Fruit fly (Drosophila melanogaster) whole organism, embryonic: ENCODE results near the gene hiro.

Source experiments
- Antp ChIP-seq: fragments of 200-800 bp; sonication (Bioruptor generic); optimal IDR thresholded peaks from 3 replicates; lab custom pipeline; 2016; ENCODE audit warnings: missing biosample characterization, missing genetic modification characterization
- Awh ChIP-seq: fragments of 200-800 bp; sonication (Bioruptor generic); IDR thresholded peaks from 2 replicates; pipeline ENCODE4, ENCODE4 v1.3.6; 2022; ENCODE audit warnings: missing biosample characterization, missing genetic modification characterization
- CG10321 ChIP-seq: fragments of 200-800 bp; sonication (Bioruptor generic); IDR thresholded peaks from 2 replicates; pipeline ENCODE4 v1.3.6; 2022; ENCODE audit warnings: missing biosample characterization, missing genetic modification characterization
- CG10979 ChIP-seq: fragments of 200-800 bp; sonication (Bioruptor generic); optimal IDR thresholded peaks from 2 replicates; lab custom pipeline; 2018; ENCODE audit warnings: missing biosample characterization, mild to moderate bottlenecking, missing genetic modification characterization, moderate library complexity
- CG12219 ChIP-seq: fragments of 200-800 bp; sonication (Bioruptor generic); optimal IDR thresholded peaks from 3 replicates; lab custom pipeline; 2018; ENCODE audit warnings: missing biosample characterization, mild to moderate bottlenecking, missing genetic modification characterization
- CG12769 ChIP-seq: fragments of 200-800 bp; sonication (Bioruptor generic); optimal IDR thresholded peaks from 2 replicates; lab custom pipeline; 2019; ENCODE audit warnings: missing biosample characterization, mild to moderate bottlenecking, missing genetic modification characterization, moderate library complexity
- CG13775 ChIP-seq: fragments of 200-800 bp; sonication (Bioruptor generic); optimal IDR thresholded peaks from 3 replicates; lab custom pipeline; 2017; ENCODE audit warnings: missing biosample characterization, mild to moderate bottlenecking, missing genetic modification characterization
- CG14014 ChIP-seq: fragments of 200-800 bp; sonication (Bioruptor generic); IDR thresholded peaks from 2 replicates; pipeline ENCODE4 v1.3.6; 2022; ENCODE audit warnings: missing biosample characterization, missing genetic modification characterization
- CG14860 ChIP-seq: fragments of 200-800 bp; sonication (Bioruptor generic); IDR thresholded peaks from 3 replicates; pipeline ENCODE4 v1.3.6; 2022; ENCODE audit warnings: missing biosample characterization, missing genetic modification characterization; ENCODE audit not compliant: partially characterized antibody
- CG17612 ChIP-seq: fragments of 200-800 bp; sonication (Bioruptor generic); IDR thresholded peaks from 2 replicates; pipeline ENCODE4 v1.3.6; 2022; ENCODE audit warnings: missing biosample characterization, missing genetic modification characterization
- CG2199 ChIP-seq: fragments of 200-800 bp; sonication (Bioruptor generic); IDR thresholded peaks from 3 replicates; pipeline ENCODE4 v1.3.6; 2022; ENCODE audit warnings: missing biosample characterization, missing genetic modification characterization
- CG31441 ChIP-seq: fragments of 200-800 bp; sonication (Bioruptor generic); IDR thresholded peaks from 2 replicates; pipeline ENCODE4 v1.3.6; 2022; ENCODE audit warnings: missing biosample characterization, missing genetic modification characterization
- CG4424 ChIP-seq: fragments of 200-800 bp; sonication (Bioruptor generic); optimal IDR thresholded peaks from 3 replicates; lab custom pipeline; 2016; ENCODE audit warnings: missing biosample characterization, missing genetic modification characterization
- CG4854 ChIP-seq: fragments of 200-800 bp; sonication (Bioruptor generic); optimal IDR thresholded peaks from 2 replicates; lab custom pipeline; 2016; ENCODE audit warnings: missing biosample characterization, missing genetic modification characterization, inconsistent platforms
- CG5245 ChIP-seq: fragments of 200-800 bp; sonication (Bioruptor generic); optimal IDR thresholded peaks from 3 replicates; lab custom pipeline; 2016; ENCODE audit warnings: missing biosample characterization, missing genetic modification characterization
- CG6654 ChIP-seq: fragments of 200-800 bp; sonication (Bioruptor generic); optimal IDR thresholded peaks from 2 replicates; lab custom pipeline; 2017; ENCODE audit warnings: missing biosample characterization, mild to moderate bottlenecking, missing genetic modification characterization
- Dp ChIP-seq: fragments of 200-800 bp; sonication (Bioruptor generic); optimal IDR thresholded peaks from 2 replicates; lab custom pipeline; 2018; ENCODE audit warnings: missing biosample characterization, mild to moderate bottlenecking, missing genetic modification characterization, moderate library complexity
- Elba2 ChIP-seq: fragments of 200-800 bp; sonication (Bioruptor generic); optimal IDR thresholded peaks from 3 replicates; lab custom pipeline; 2016; ENCODE audit warnings: missing biosample characterization, missing genetic modification characterization
- Fer2 ChIP-seq: fragments of 200-800 bp; sonication (Bioruptor generic); optimal IDR thresholded peaks from 2 replicates; lab custom pipeline; 2018; ENCODE audit warnings: missing biosample characterization, mild to moderate bottlenecking, missing genetic modification characterization, moderate library complexity
- H15 ChIP-seq: fragments of 200-800 bp; sonication (Bioruptor generic); IDR thresholded peaks from 3 replicates; pipeline ENCODE4 v1.3.6; 2022; ENCODE audit warnings: missing biosample characterization, missing genetic modification characterization
- HmgD ChIP-seq: fragments of 200-800 bp; sonication (Bioruptor generic); optimal IDR thresholded peaks from 3 replicates; lab custom pipeline; 2016; ENCODE audit warnings: missing biosample characterization, missing genetic modification characterization
- Hmr ChIP-seq: fragments of 200-800 bp; sonication (Bioruptor generic); optimal IDR thresholded peaks from 3 replicates; lab custom pipeline; 2017; ENCODE audit warnings: mild to moderate bottlenecking, missing biosample characterization, missing genetic modification reagents, missing genetic modification characterization
- Jarid2 ChIP-seq: fragments of 200-800 bp; sonication (Bioruptor generic); optimal IDR thresholded peaks from 3 replicates; lab custom pipeline; 2017; ENCODE audit warnings: mild to moderate bottlenecking, missing biosample characterization, missing genetic modification reagents, missing genetic modification characterization
- Med ChIP-seq: fragments of 200-800 bp; sonication (Bioruptor generic); peaks from one replicate; lab custom pipeline; 2016; ENCODE audit warnings: missing biosample characterization, missing genetic modification characterization, mild to moderate bottlenecking, inconsistent platforms, moderate library complexity
- PHDP ChIP-seq: fragments of 200-800 bp; sonication (Bioruptor generic); optimal IDR thresholded peaks from 3 replicates; lab custom pipeline; 2018; ENCODE audit warnings: missing biosample characterization, mild to moderate bottlenecking, missing genetic modification characterization, moderate library complexity
- Sry-δ ChIP-seq: fragments of 200-800 bp; sonication (Bioruptor generic); optimal IDR thresholded peaks from 2 replicates; lab custom pipeline; 2016; ENCODE audit warnings: missing biosample characterization, missing genetic modification characterization
- Stat92E ChIP-seq, 3 experiments: fragments of >200 bp in 2 of 3; fragments of 200-800 bp in 1 of 3; sonication (Bioruptor generic) in 1 of 3; optimal IDR thresholded peaks; 2 replicates each; lab custom pipeline; 2017 to 2019; ENCODE audit warnings: missing biosample characterization in 3 of 3, missing genetic modification characterization in 3 of 3, mild to moderate bottlenecking in 1 of 3, moderate library complexity in 1 of 3
- ab ChIP-seq: fragments of 200-800 bp; sonication (Bioruptor generic); optimal IDR thresholded peaks from 2 replicates; lab custom pipeline; 2016; ENCODE audit warnings: missing biosample characterization, missing genetic modification characterization
- ara ChIP-seq: fragments of 200-800 bp; sonication (Bioruptor generic); IDR thresholded peaks from 2 replicates; pipeline ENCODE4 v1.3.6; 2022; ENCODE audit warnings: missing biosample characterization, missing genetic modification characterization
- cas ChIP-seq: fragments of 200-800 bp; sonication (Bioruptor generic); IDR thresholded peaks from 2 replicates; pipeline ENCODE4 v1.3.6; 2022; ENCODE audit warnings: missing biosample characterization, missing genetic modification characterization
- cg ChIP-seq: fragments of 200-800 bp; sonication (Bioruptor generic); optimal IDR thresholded peaks from 3 replicates; lab custom pipeline; 2019; ENCODE audit warnings: missing biosample characterization, mild to moderate bottlenecking, missing genetic modification characterization, moderate library complexity
- chif ChIP-seq, 2 experiments: fragments of 200-800 bp; sonication (Bioruptor generic); optimal IDR thresholded peaks; 3 replicates each; lab custom pipeline; 2016; ENCODE audit warnings: missing biosample characterization in 2 of 2, missing genetic modification characterization in 2 of 2
- crp ChIP-seq, 2 experiments: fragments of 200-800 bp; sonication (Bioruptor generic); optimal IDR thresholded peaks; 2 replicates in 1 of 2; 3 replicates in 1 of 2; lab custom pipeline; 2017; ENCODE audit warnings: missing biosample characterization in 2 of 2, missing genetic modification characterization in 2 of 2, mild to moderate bottlenecking in 1 of 2, moderate library complexity in 1 of 2
- dmrt99B ChIP-seq: fragments of 200-800 bp; sonication (Bioruptor generic); optimal IDR thresholded peaks from 2 replicates; lab custom pipeline; 2018; ENCODE audit warnings: missing biosample characterization, mild to moderate bottlenecking, missing genetic modification characterization, moderate library complexity
- dysf ChIP-seq: fragments of 200-800 bp; sonication (Bioruptor generic); IDR thresholded peaks from 3 replicates; pipeline ENCODE4 v1.3.6; 2022; ENCODE audit warnings: missing biosample characterization, missing genetic modification characterization
- esg ChIP-seq: fragments of 200-800 bp; sonication (Bioruptor generic); conservative IDR thresholded peaks from 2 replicates; pipeline ENCODE4 v1.3.6; 2022; ENCODE audit warnings: missing biosample characterization, missing genetic modification characterization
- grn ChIP-seq: fragments of 200-800 bp; sonication (Bioruptor generic); optimal IDR thresholded peaks from 3 replicates; lab custom pipeline; 2017; ENCODE audit warnings: missing biosample characterization, missing genetic modification characterization
- hbn ChIP-seq: fragments of 200-800 bp; sonication (Bioruptor generic); IDR thresholded peaks from 2 replicates; pipeline ENCODE4 v1.3.6; 2022; ENCODE audit warnings: missing biosample characterization, missing genetic modification characterization; ENCODE audit not compliant: partially characterized antibody
- hth ChIP-seq: fragments of >200 bp; optimal IDR thresholded peaks from 2 replicates; lab custom pipeline; 2017; ENCODE audit warnings: inconsistent platforms
- ind ChIP-seq: fragments of 200-800 bp; sonication (Bioruptor generic); optimal IDR thresholded peaks from 3 replicates; lab custom pipeline; 2016; ENCODE audit warnings: missing biosample characterization, missing genetic modification characterization
- lmd ChIP-seq: fragments of 200-800 bp; sonication (Bioruptor generic); IDR thresholded peaks from 2 replicates; pipeline ENCODE4 v1.3.6; 2022; ENCODE audit warnings: missing biosample characterization, missing genetic modification characterization
- nerfin-1 ChIP-seq: fragments of 200-800 bp; sonication (Bioruptor generic); optimal IDR thresholded peaks from 3 replicates; lab custom pipeline; 2019; ENCODE audit warnings: missing biosample characterization, mild to moderate bottlenecking, missing genetic modification characterization, moderate library complexity
- pnt ChIP-seq: fragments of 200-800 bp; sonication (Bioruptor generic); optimal IDR thresholded peaks from 3 replicates; lab custom pipeline; 2016; ENCODE audit warnings: missing biosample characterization, missing genetic modification characterization
- prd ChIP-seq, 3 experiments: fragments of >200 bp in 2 of 3; fragments of 200-800 bp in 1 of 3; sonication (Bioruptor generic) in 1 of 3; optimal IDR thresholded peaks in 2 of 3; IDR thresholded peaks in 1 of 3; 2 replicates in 2 of 3; 3 replicates in 1 of 3; pipeline versions ENCODE4 v1.3.6 to Lab custom; 2017 to 2022; ENCODE audit warnings: missing biosample characterization in 1 of 3, missing genetic modification characterization in 1 of 3
- rib ChIP-seq: fragments of 200-800 bp; sonication (Bioruptor generic); IDR thresholded peaks from 2 replicates; pipeline ENCODE4 v1.3.6; 2022; ENCODE audit warnings: missing biosample characterization, missing genetic modification characterization
- zen2 ChIP-seq: fragments of 200-800 bp; sonication (Bioruptor generic); IDR thresholded peaks from 3 replicates; pipeline ENCODE4 v1.3.6; 2022; ENCODE audit warnings: missing biosample characterization, missing genetic modification characterization; ENCODE audit not compliant: partially characterized antibody
- zf30C ChIP-seq: fragments of 200-800 bp; sonication (Bioruptor generic); optimal IDR thresholded peaks from 3 replicates; lab custom pipeline; 2018; ENCODE audit warnings: missing biosample characterization, mild to moderate bottlenecking, missing genetic modification characterization
- zfh2 ChIP-seq: fragments of 200-800 bp; sonication (Bioruptor generic); optimal IDR thresholded peaks from 2 replicates; lab custom pipeline; 2016; ENCODE audit warnings: missing biosample characterization, missing genetic modification characterization

Gene hiro

DNA sequence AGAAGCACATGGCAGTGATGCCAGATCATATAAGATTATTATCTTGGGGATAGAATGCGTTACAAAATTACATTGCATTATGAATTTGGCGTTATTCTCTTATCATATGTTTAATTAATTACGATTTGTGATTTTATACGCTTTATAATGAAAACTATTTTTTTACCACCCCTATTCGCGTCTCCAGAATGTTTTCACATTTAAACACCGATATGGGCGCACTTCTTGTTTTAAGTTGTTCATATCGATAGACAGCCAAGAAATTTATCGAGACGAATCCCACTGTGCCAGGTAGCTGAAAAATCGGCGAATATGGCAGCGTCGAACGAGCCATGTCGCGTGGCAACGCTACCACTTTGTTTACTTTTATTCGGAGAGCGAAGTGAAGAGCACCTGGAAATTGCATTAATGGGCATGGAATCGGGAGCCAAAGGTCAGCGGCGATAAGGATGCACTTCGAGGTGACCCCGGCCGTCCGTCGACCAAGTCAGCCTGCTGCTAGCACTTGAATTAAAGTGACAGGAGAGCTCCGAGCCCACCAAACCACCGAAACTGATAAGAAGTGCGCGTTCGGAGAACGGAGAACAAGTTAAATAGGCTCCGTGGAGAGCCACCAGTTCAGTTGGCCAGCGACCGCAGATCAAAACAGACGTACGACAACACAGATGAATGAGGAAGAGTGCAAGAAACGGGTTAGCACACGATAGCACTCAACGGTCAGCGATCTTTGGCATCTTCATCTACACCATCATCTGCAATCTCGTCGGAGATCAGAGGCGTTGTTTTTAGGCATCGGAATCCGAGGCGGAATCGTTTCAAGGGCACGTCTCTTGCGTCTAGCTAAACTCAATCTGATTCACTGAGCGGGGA is 39.4 kb downstream of the hiro start, which contains the start of gene Gale (continued):
- TF ChIP-seq CG2199 (GFP tag; lab: Robert Waterston, UW) (no peak), Med (GFP tag; lab: Kevin White, UChicago) (peak; percentile 90), CG4854 (GFP tag; lab: Kevin White, UChicago) (no peak), zen2 (GFP tag; lab: Robert Waterston, UW) (no peak), CG12219 (GFP tag; lab: Kevin White, UChicago) (no peak), Jarid2 (GFP tag; lab: Kevin White, UChicago) (peak; percentile 73), dysf (GFP tag; lab: Robert Waterston, UW) (0 out of 3 replicates have a peak, but pooled peaks have one; percentile 13), CG14014 (GFP tag; lab: Robert Waterston, UW) (no peak), grn (GFP tag; lab: Kevin White, UChicago) (peak; percentile 79), CG10979 (tag; lab: Kevin White, UChicago) (no peak), ind (no peak), ara (GFP tag; lab: Robert Waterston, UW) (no peak), CG4424 (GFP tag; lab: Kevin White, UChicago) (peak; percentile 40), CG10321 (no peak), lmd (GFP tag; lab: Robert Waterston, UW) (no peak; the same call in 1 of the 2 replicates), nerfin-1 (tag; lab: Kevin White, UChicago) (no peak), cg (no peak), HmgD (no peak), Dp (peak; percentile 71), chif (GFP tag; optimal IDR thresholded peaks at IDR 0.05; lab: Kevin White, UChicago) (no peak), cas (GFP tag; lab: Robert Waterston, UW) (0 out of 2 replicates have a peak, but pooled peaks have one; percentile 7), pnt (no peak), H15 (GFP tag; lab: Robert Waterston, UW) (no peak), CG17612 (GFP tag; lab: Robert Waterston, UW) (no peak), Fer2 (tag; lab: Kevin White, UChicago) (no peak), Sry-δ (GFP tag; lab: Kevin White, UChicago) (peak; percentile 61), esg (GFP tag; lab: Robert Waterston, UW) (no peak), prd (optimal IDR thresholded peaks at IDR 0.05; lab: Kevin White, UChicago) (no peak), prd (GFP tag; IDR thresholded peaks at IDR 0.05; lab: Robert Waterston, UW) (peak; percentile 23; the same call in 1 of the 3 replicates), Antp (GFP tag; lab: Kevin White, UChicago) (no peak), zfh2 (GFP tag; lab: Kevin White, UChicago) (no peak), dmrt99B (tag; lab: Kevin White, UChicago) (no peak), PHDP (tag; lab: Kevin White, UChicago) (no peak), hth (lab: Kevin White, UChicago) (no peak), zf30C (GFP tag; lab: Kevin White, UChicago) (no peak), Stat92E (GFP tag; optimal IDR thresholded peaks at IDR 0.05; lab: Kevin White, UChicago) (no peak), CG5245 (GFP tag; lab: Kevin White, UChicago) (no peak), CG14860 (GFP tag; lab: Robert Waterston, UW) (no peak), Awh (GFP tag; lab: Robert Waterston, UW) (no peak), CG31441 (GFP tag; lab: Robert Waterston, UW) (0 out of 2 replicates have a peak, but pooled peaks have one; percentile 11), CG12769 (tag; lab: Kevin White, UChicago) (peak; percentile 26), CG13775 (GFP tag; lab: Kevin White, UChicago) (no peak), Hmr (peak; percentile 25), crp (GFP tag; optimal IDR thresholded peaks at IDR 0.05; lab: Kevin White, UChicago) (no peak), hbn (peak; percentile 60; the same call in 1 of the 2 replicates), Elba2 (GFP tag; lab: Kevin White, UChicago) (no peak), rib (GFP tag; lab: Robert Waterston, UW) (no peak), CG6654 (no peak), ab (GFP tag; lab: Kevin White, UChicago) (no peak)
